Worm (Caenorhabditis elegans): ENCODE results near the gene srh-264.

srh-264 gene

DNA sequence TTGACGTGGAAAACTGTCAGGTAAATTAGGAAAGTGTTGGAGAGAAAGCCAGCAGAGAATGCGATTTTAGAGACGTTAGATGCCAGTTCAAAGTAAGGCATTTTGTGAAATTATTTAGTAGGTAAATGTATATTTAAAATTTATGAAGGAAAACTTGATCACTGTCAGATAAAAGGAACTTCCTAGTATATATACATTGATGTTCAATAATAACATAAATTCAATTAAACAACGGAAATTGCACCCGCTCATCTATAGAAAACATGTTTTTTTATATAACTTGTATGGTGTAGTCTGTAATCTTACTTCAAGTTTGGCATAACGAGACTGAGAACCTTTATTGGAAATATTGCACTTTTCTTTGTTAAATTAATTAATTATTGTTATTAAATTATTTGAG lies 45.1 kb downstream of the srh-264 start, which contains the start of gene str-71:
TSS of gene str-71 (minus strand) at position 101 of the 400 bp plus-strand sequence.
- TF ChIP-seq egl-27 (tag; optimal IDR thresholded peaks at IDR 0.05) (no peak), unc-39 (tag; optimal IDR thresholded peaks at IDR 0.05) (no peak), nhr-21 (tag; optimal IDR thresholded peaks at IDR 0.05) (no peak), mab-5 (tag; optimal IDR thresholded peaks at IDR 0.05) (no peak), elt-3 (tag; optimal IDR thresholded peaks at IDR 0.05) (no peak), aly-2 (tag; optimal IDR thresholded peaks at IDR 0.05) (no peak), unc-55 (GFP tag; optimal IDR thresholded peaks at IDR 0.05) (no peak), ZK546.5 (tag; optimal IDR thresholded peaks at IDR 0.05) (no peak), unc-62 (GFP tag; optimal IDR thresholded peaks at IDR 0.05) (no peak)

DNA sequence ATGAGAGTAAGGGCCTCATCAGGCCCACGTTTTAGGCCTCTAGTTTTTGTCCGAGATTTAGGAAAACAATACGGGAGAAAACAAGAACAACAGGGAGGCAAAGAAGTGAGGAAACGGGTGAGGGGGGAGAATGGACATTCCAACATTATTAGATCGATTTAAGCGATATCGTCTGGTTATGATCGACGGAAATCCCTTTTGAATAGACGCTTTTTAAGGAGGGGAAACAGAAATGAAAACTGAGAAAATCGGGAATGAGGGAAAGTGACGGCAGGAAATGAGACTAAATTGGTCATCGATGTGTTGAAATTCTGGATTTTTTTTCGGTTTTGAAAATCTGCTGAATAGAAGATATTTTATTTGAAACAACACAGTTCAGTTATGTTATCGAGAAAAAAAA lies 50.5 kb downstream of the srh-264 start, which contains the start of gene rocf-1:
TSS of gene rocf-1 (minus strand) at position 101 of the 400 bp plus-strand sequence.
- no peak for TF ChIP-seq nhr-25 (tag; optimal IDR thresholded peaks at IDR 0.05)
- TF ChIP-seq fos-1 (tag; optimal IDR thresholded peaks at IDR 0.05) = no peak
- no peak for TF ChIP-seq ztf-11 (tag; optimal IDR thresholded peaks at IDR 0.05)
- no peak for TF ChIP-seq F13H6.1 (tag; optimal IDR thresholded peaks at IDR 0.05)
- TF ChIP-seq nhr-77 (tag; optimal IDR thresholded peaks at IDR 0.05) = no peak
- TF ChIP-seq ama-1 (optimal IDR thresholded peaks at IDR 0.05) = no peak
- TF ChIP-seq nhr-129 (tag; optimal IDR thresholded peaks at IDR 0.05) = no peak
- no peak for TF ChIP-seq gmeb-1 (tag; optimal IDR thresholded peaks at IDR 0.05)
- TF ChIP-seq dmd-4 (tag; optimal IDR thresholded peaks at IDR 0.05) = no peak
- no peak for TF ChIP-seq ztf-1 (GFP tag; conservative IDR thresholded peaks at IDR 0.05)
- TF ChIP-seq unc-39 (tag; optimal IDR thresholded peaks at IDR 0.05) = no peak
- no peak for TF ChIP-seq mdl-1 (tag; optimal IDR thresholded peaks at IDR 0.05)
- no peak for TF ChIP-seq elt-1 (tag; optimal IDR thresholded peaks at IDR 0.05)
- no peak for TF ChIP-seq nhr-6 (tag; optimal IDR thresholded peaks at IDR 0.05)
- TF ChIP-seq blmp-1 (tag; optimal IDR thresholded peaks at IDR 0.05; ENCODE audit: insufficient read depth) = no peak
- TF ChIP-seq sma-3 (GFP tag; optimal IDR thresholded peaks at IDR 0.05) = no peak
- no peak for TF ChIP-seq snpc-4 (tag; optimal IDR thresholded peaks at IDR 0.05)
- no peak for TF ChIP-seq C34F6.9 (tag; optimal IDR thresholded peaks at IDR 0.05)

Measured in whole organism, L2 larva.